Fruit fly (Drosophila melanogaster) whole organism, embryonic: ENCODE measurements around the gene Rab26.

Experiments used
- Ada2b ChIP-seq: fragments of 200-800 bp; sonication (Bioruptor generic); IDR thresholded peaks from 2 replicates; pipeline ENCODE4 v1.3.6; 2022; ENCODE audit warnings: missing biosample characterization, missing genetic modification characterization
- CG10543 ChIP-seq: fragments of 200-800 bp; sonication (Bioruptor generic); optimal IDR thresholded peaks from 3 replicates; lab custom pipeline; 2017; ENCODE audit warnings: missing biosample characterization, mild to moderate bottlenecking, missing genetic modification characterization, moderate library complexity
- CG10654 ChIP-seq: fragments of 200-800 bp; sonication (Bioruptor generic); optimal IDR thresholded peaks from 2 replicates; lab custom pipeline; 2016; ENCODE audit warnings: missing biosample characterization, missing genetic modification characterization
- CG11723 ChIP-seq: fragments of 200-800 bp; sonication (Bioruptor generic); optimal IDR thresholded peaks from 2 replicates; lab custom pipeline; 2017; ENCODE audit warnings: missing biosample characterization, mild to moderate bottlenecking, missing genetic modification characterization
- CG12299 ChIP-seq: fragments of 200-800 bp; sonication (Bioruptor generic); optimal IDR thresholded peaks from 2 replicates; lab custom pipeline; 2018; ENCODE audit warnings: missing biosample characterization, mild to moderate bottlenecking, missing genetic modification characterization
- CG12659 ChIP-seq: fragments of 200-800 bp; sonication (Bioruptor generic); optimal IDR thresholded peaks from 3 replicates; lab custom pipeline; 2017; ENCODE audit warnings: mild to moderate bottlenecking, missing biosample characterization, missing genetic modification reagents, missing genetic modification characterization
- CG12769 ChIP-seq: fragments of 200-800 bp; sonication (Bioruptor generic); optimal IDR thresholded peaks from 2 replicates; lab custom pipeline; 2019; ENCODE audit warnings: missing biosample characterization, mild to moderate bottlenecking, missing genetic modification characterization, moderate library complexity
- CG13287 ChIP-seq: fragments of 200-800 bp; sonication (Bioruptor generic); IDR thresholded peaks from 2 replicates; pipeline ENCODE4 v1.3.6; 2022; ENCODE audit warnings: missing biosample characterization, missing genetic modification characterization; ENCODE audit not compliant: partially characterized antibody
- CG13624 ChIP-seq: fragments of 200-800 bp; sonication (Bioruptor generic); optimal IDR thresholded peaks from 2 replicates; lab custom pipeline; 2016; ENCODE audit warnings: missing biosample characterization, missing genetic modification characterization
- CG13894 ChIP-seq: fragments of 200-800 bp; sonication (Bioruptor generic); optimal IDR thresholded peaks from 3 replicates; lab custom pipeline; 2018; ENCODE audit warnings: missing biosample characterization, mild to moderate bottlenecking, missing genetic modification characterization, moderate library complexity
- CG1529 ChIP-seq: fragments of 200-800 bp; sonication (Bioruptor generic); optimal IDR thresholded peaks from 3 replicates; lab custom pipeline; 2018; ENCODE audit warnings: missing biosample characterization, missing genetic modification characterization
- CG15514 ChIP-seq: fragments of 200-800 bp; sonication (Bioruptor generic); optimal IDR thresholded peaks from 3 replicates; lab custom pipeline; 2017; ENCODE audit warnings: missing biosample characterization, missing genetic modification characterization, mild to moderate bottlenecking, moderate library complexity, missing genetic modification reagents
- CG15696 ChIP-seq: fragments of 200-800 bp; sonication (Bioruptor generic); optimal IDR thresholded peaks from 2 replicates; lab custom pipeline; 2019; ENCODE audit warnings: missing biosample characterization, mild to moderate bottlenecking, missing genetic modification characterization, moderate library complexity
- CG17385 ChIP-seq: fragments of 200-800 bp; sonication (Bioruptor generic); optimal IDR thresholded peaks from 3 replicates; lab custom pipeline; 2018; ENCODE audit warnings: missing biosample characterization, mild to moderate bottlenecking, missing genetic modification characterization
- CG30403 ChIP-seq: fragments of 200-800 bp; sonication (Bioruptor generic); optimal IDR thresholded peaks from 3 replicates; lab custom pipeline; 2016; ENCODE audit warnings: missing biosample characterization, missing genetic modification characterization
- CG3407 ChIP-seq: fragments of 200-800 bp; sonication (Bioruptor generic); optimal IDR thresholded peaks from 2 replicates; lab custom pipeline; 2018; ENCODE audit warnings: missing biosample characterization, mild to moderate bottlenecking, missing genetic modification characterization
- CG34376 ChIP-seq: fragments of 200-800 bp; sonication (Bioruptor generic); optimal IDR thresholded peaks from 2 replicates; lab custom pipeline; 2018; ENCODE audit warnings: missing biosample characterization, mild to moderate bottlenecking, missing genetic modification characterization
- CG4328 ChIP-seq: fragments of 200-800 bp; sonication (Bioruptor generic); optimal IDR thresholded peaks from 3 replicates; lab custom pipeline; 2017; ENCODE audit warnings: missing biosample characterization, missing genetic modification reagents, missing genetic modification characterization
- CG4617 ChIP-seq: fragments of 200-800 bp; sonication (Bioruptor generic); optimal IDR thresholded peaks from 3 replicates; lab custom pipeline; 2016; ENCODE audit warnings: missing biosample characterization, missing genetic modification characterization, borderline replicate concordance
- CG6765 ChIP-seq: fragments of 200-800 bp; sonication (Bioruptor generic); optimal IDR thresholded peaks from 3 replicates; lab custom pipeline; 2017; ENCODE audit warnings: missing biosample characterization, mild to moderate bottlenecking, missing genetic modification characterization
- CG8089 ChIP-seq: fragments of 200-800 bp; sonication (Bioruptor generic); optimal IDR thresholded peaks from 3 replicates; lab custom pipeline; 2016; ENCODE audit warnings: missing biosample characterization, missing genetic modification characterization
- CG9727 ChIP-seq: fragments of 200-800 bp; sonication (Bioruptor generic); optimal IDR thresholded peaks from 3 replicates; lab custom pipeline; 2017; ENCODE audit warnings: missing biosample characterization, mild to moderate bottlenecking, missing genetic modification characterization
- D ChIP-seq, 2 experiments: fragments of 200-800 bp in 1 of 2; fragments of >200 bp in 1 of 2; sonication (Bioruptor generic) in 1 of 2; optimal IDR thresholded peaks; 2 replicates in 1 of 2; 3 replicates in 1 of 2; lab custom pipeline; 2017; ENCODE audit warnings: mild to moderate bottlenecking in 1 of 2, missing biosample characterization in 1 of 2, missing genetic modification characterization in 1 of 2, missing genetic modification reagents in 1 of 2
- Deaf1 ChIP-seq: fragments of 200-800 bp; optimal IDR thresholded peaks from 3 replicates; lab custom pipeline; 2019; ENCODE audit warnings: missing biosample characterization, mild to moderate bottlenecking, missing genetic modification characterization, moderate library complexity
- Doc2 ChIP-seq: fragments of 200-800 bp; sonication (Bioruptor generic); IDR thresholded peaks from 2 replicates; pipeline ENCODE4 v1.3.6; 2022; ENCODE audit warnings: missing biosample characterization, missing genetic modification characterization
- Elba2 ChIP-seq: fragments of 200-800 bp; sonication (Bioruptor generic); optimal IDR thresholded peaks from 3 replicates; lab custom pipeline; 2016; ENCODE audit warnings: missing biosample characterization, missing genetic modification characterization
- Fer1 ChIP-seq: fragments of 200-800 bp; sonication (Bioruptor generic); optimal IDR thresholded peaks from 2 replicates; lab custom pipeline; 2017; ENCODE audit warnings: missing biosample characterization, mild to moderate bottlenecking, missing genetic modification characterization
- Lpt ChIP-seq: fragments of >200 bp; optimal IDR thresholded peaks from 2 replicates; lab custom pipeline; 2018; ENCODE audit warnings: missing biosample characterization, missing genetic modification characterization
- MTF-1 ChIP-seq: fragments of 200-800 bp; sonication (Bioruptor generic); optimal IDR thresholded peaks from 2 replicates; lab custom pipeline; 2018; ENCODE audit warnings: missing biosample characterization, mild to moderate bottlenecking, missing genetic modification characterization, borderline replicate concordance
- Med ChIP-seq: fragments of 200-800 bp; sonication (Bioruptor generic); peaks from one replicate; lab custom pipeline; 2016; ENCODE audit warnings: missing biosample characterization, missing genetic modification characterization, mild to moderate bottlenecking, inconsistent platforms, moderate library complexity
- NC2β ChIP-seq: fragments of 200-800 bp; sonication (Bioruptor generic); optimal IDR thresholded peaks from 2 replicates; lab custom pipeline; 2016; ENCODE audit warnings: missing biosample characterization, missing genetic modification characterization
- Nf-YB ChIP-seq: fragments of 200-800 bp; sonication (Bioruptor generic); optimal IDR thresholded peaks from 3 replicates; lab custom pipeline; 2019; ENCODE audit warnings: missing biosample characterization, mild to moderate bottlenecking, missing genetic modification characterization, moderate library complexity
- Usf ChIP-seq: fragments of 200-800 bp; sonication (Bioruptor generic); optimal IDR thresholded peaks from 2 replicates; lab custom pipeline; 2017; ENCODE audit warnings: missing genotype, missing biosample characterization, missing genetic modification characterization
- bcd ChIP-seq: fragments of 200-800 bp; sonication (Bioruptor generic); optimal IDR thresholded peaks from 2 replicates; lab custom pipeline; 2017; ENCODE audit warnings: missing biosample characterization, mild to moderate bottlenecking, missing genetic modification characterization
- bigmax ChIP-seq: fragments of 200-800 bp; sonication (Bioruptor generic); optimal IDR thresholded peaks from 2 replicates; lab custom pipeline; 2018; ENCODE audit warnings: missing biosample characterization, mild to moderate bottlenecking, missing genetic modification characterization
- cad ChIP-seq: fragments of >200 bp; optimal IDR thresholded peaks from 2 replicates; lab custom pipeline; 2017; ENCODE audit warnings: missing biosample characterization, missing genetic modification characterization
- chif ChIP-seq, 2 experiments: fragments of 200-800 bp; sonication (Bioruptor generic); optimal IDR thresholded peaks; 3 replicates each; lab custom pipeline; 2016; ENCODE audit warnings: missing biosample characterization in 2 of 2, missing genetic modification characterization in 2 of 2
- chinmo ChIP-seq: fragments of 200-800 bp; sonication (Bioruptor generic); IDR thresholded peaks from 4 replicates; pipeline ENCODE4 v1.3.6; 2022; ENCODE audit warnings: missing biosample characterization, missing genetic modification characterization; ENCODE audit not compliant: partially characterized antibody
- exex ChIP-seq: fragments of 200-800 bp; sonication (Bioruptor generic); optimal IDR thresholded peaks from 4 replicates; lab custom pipeline; 2018; ENCODE audit warnings: missing biosample characterization, mild to moderate bottlenecking, missing genetic modification characterization, moderate library complexity
- gem ChIP-seq: fragments of 200-800 bp; sonication (Bioruptor generic); optimal IDR thresholded peaks from 2 replicates; lab custom pipeline; 2019; ENCODE audit warnings: missing biosample characterization, mild to moderate bottlenecking, missing genetic modification characterization, moderate library complexity
- grn ChIP-seq: fragments of 200-800 bp; sonication (Bioruptor generic); optimal IDR thresholded peaks from 3 replicates; lab custom pipeline; 2017; ENCODE audit warnings: missing biosample characterization, missing genetic modification characterization
- gsb ChIP-seq: fragments of 200-800 bp; sonication (Bioruptor generic); IDR thresholded peaks from 2 replicates; pipeline ENCODE4 v1.3.6; 2022; ENCODE audit warnings: missing biosample characterization, missing genetic modification characterization
- hb ChIP-seq: fragments of 200-800 bp; sonication (Bioruptor generic); IDR thresholded peaks from 3 replicates; pipeline ENCODE4 v1.3.6; 2022; ENCODE audit warnings: missing biosample characterization, missing genetic modification characterization; ENCODE audit not compliant: partially characterized antibody
- pfk ChIP-seq: fragments of 200-800 bp; sonication (Bioruptor generic); optimal IDR thresholded peaks from 2 replicates; lab custom pipeline; 2018; ENCODE audit warnings: missing biosample characterization, mild to moderate bottlenecking, missing genetic modification characterization, moderate library complexity
- sima ChIP-seq: fragments of 200-800 bp; sonication (Bioruptor generic); optimal IDR thresholded peaks from 2 replicates; lab custom pipeline; 2016; ENCODE audit warnings: missing biosample characterization, missing genetic modification characterization
- sna ChIP-seq: fragments of 200-800 bp; sonication (Bioruptor generic); IDR thresholded peaks from 2 replicates; pipeline ENCODE4 v1.3.6; 2022; ENCODE audit warnings: missing biosample characterization, missing genetic modification characterization; ENCODE audit not compliant: partially characterized antibody
- tap ChIP-seq: fragments of 200-800 bp; optimal IDR thresholded peaks from 3 replicates; lab custom pipeline; 2019; ENCODE audit warnings: missing biosample characterization, mild to moderate bottlenecking, missing genetic modification characterization, moderate library complexity
- zfh2 ChIP-seq: fragments of 200-800 bp; sonication (Bioruptor generic); optimal IDR thresholded peaks from 2 replicates; lab custom pipeline; 2016; ENCODE audit warnings: missing biosample characterization, missing genetic modification characterization

The Rab26 gene

dm6 chr3L:21280996-21281691 lies 37.4 kb upstream of the Rab26 start, which contains the start of gene ppl (continued):
- TF ChIP-seq tap (tag; lab: Kevin White, UChicago) = no peak
- no peak for TF ChIP-seq CG4328 (GFP tag; lab: Kevin White, UChicago)
- no peak for TF ChIP-seq grn (GFP tag; lab: Kevin White, UChicago)
- TF ChIP-seq CG12769 (tag; lab: Kevin White, UChicago) = peak; percentile 32
- TF ChIP-seq CG15514 (GFP tag; lab: Kevin White, UChicago) = peak; percentile 54
- TF ChIP-seq Lpt (GFP tag; lab: Kevin White, UChicago) = no peak
- peak; percentile 17 for TF ChIP-seq MTF-1 (GFP tag; lab: Kevin White, UChicago)
- peak; percentile 73 for TF ChIP-seq CG13287 (GFP tag; lab: Robert Waterston, UW)
- peak; percentile 60 for TF ChIP-seq Med (GFP tag; lab: Kevin White, UChicago)
- peak; percentile 66 for TF ChIP-seq sna (GFP tag; lab: Robert Waterston, UW)
- TF ChIP-seq CG9727 (GFP tag; lab: Kevin White, UChicago) = peak; percentile 21
- TF ChIP-seq CG13894 (tag; lab: Kevin White, UChicago) = no peak
- no peak for TF ChIP-seq bigmax
- TF ChIP-seq CG13624 (GFP tag; lab: Kevin White, UChicago) = peak; percentile 5
- TF ChIP-seq CG8089 = no peak
- TF ChIP-seq CG30403 (GFP tag; lab: Kevin White, UChicago) = no peak
- no peak for TF ChIP-seq CG12299 (tag; lab: Kevin White, UChicago)
- TF ChIP-seq Doc2 (GFP tag; lab: Robert Waterston, UW) = no peak
- no peak for TF ChIP-seq CG10654 (GFP tag; lab: Kevin White, UChicago)
- peak; percentile 22 for TF ChIP-seq gem (tag; lab: Kevin White, UChicago)
- peak; percentile 65 for TF ChIP-seq CG10543
- no peak for TF ChIP-seq Ada2b (GFP tag; lab: Robert Waterston, UW)
- TF ChIP-seq Usf (GFP tag; lab: Kevin White, UChicago) = no peak
- no peak for TF ChIP-seq CG1529 (GFP tag; lab: Kevin White, UChicago)
- TF ChIP-seq CG34376 = peak; percentile 82
- TF ChIP-seq gsb (GFP tag; lab: Robert Waterston, UW) = no peak
- peak; percentile 29 for TF ChIP-seq CG4617
- no peak for TF ChIP-seq CG17385 (GFP tag; lab: Kevin White, UChicago)
- TF ChIP-seq CG3407 (GFP tag; lab: Kevin White, UChicago) = no peak
- TF ChIP-seq Elba2 (GFP tag; lab: Kevin White, UChicago) = no peak
- peak; percentile 9 for TF ChIP-seq Deaf1 (tag; lab: Kevin White, UChicago)
- TF ChIP-seq sima (GFP tag; lab: Kevin White, UChicago) = no peak
- TF ChIP-seq D (optimal IDR thresholded peaks at IDR 0.05; lab: Kevin White, UChicago) = peak; percentile 43
- no peak for TF ChIP-seq D (GFP tag; optimal IDR thresholded peaks at IDR 0.05; lab: Kevin White, UChicago)
- TF ChIP-seq CG12659 = peak; percentile 9
- no peak for TF ChIP-seq zfh2 (GFP tag; lab: Kevin White, UChicago)
- TF ChIP-seq chinmo = 0 out of 4 replicates have a peak, but pooled peaks have one; percentile 42
- peak; percentile 4 for TF ChIP-seq NC2β (GFP tag; lab: Kevin White, UChicago)
- TF ChIP-seq cad (GFP tag; lab: Kevin White, UChicago) = no peak
- TF ChIP-seq exex (tag; lab: Kevin White, UChicago) = peak; percentile 27
- TF ChIP-seq bcd (GFP tag; lab: Kevin White, UChicago) = no peak
- no peak for TF ChIP-seq pfk
- no peak for TF ChIP-seq CG11723 (GFP tag; lab: Kevin White, UChicago)
- no peak for TF ChIP-seq chif (GFP tag; optimal IDR thresholded peaks at IDR 0.05; lab: Kevin White, UChicago)
- TF ChIP-seq CG6765 (GFP tag; lab: Kevin White, UChicago) = no peak
- peak; percentile 36 for TF ChIP-seq CG15696 (tag; lab: Kevin White, UChicago)
- TF ChIP-seq Nf-YB (GFP tag; lab: Kevin White, UChicago) = no peak
- TF ChIP-seq hb (GFP tag; lab: Robert Waterston, UW) = no peak
- peak; percentile 26 for TF ChIP-seq Fer1 (GFP tag; lab: Kevin White, UChicago)
